Fruit fly (Drosophila melanogaster) whole organism, larva: ENCODE measurements around the gene CG42536.

Experiments used
- noc ChIP-seq: fragments of 200-800 bp; sonication (Bioruptor generic); optimal IDR thresholded peaks from 3 replicates; lab custom pipeline; 2019; ENCODE audit warnings: missing biosample characterization, mild to moderate bottlenecking, missing genetic modification characterization, moderate library complexity

The CG42536 gene

dm6 chr3L:10629969-10630368 lies at the start of gene CG42536:
Gene CG42536 (minus strand): TSS chr3L:10630069.
- TF ChIP-seq noc = no peak

- TF ChIP-seq noc = peak; percentile 93
Measured at dm6 chr3L:10678545-10679067, 48.7 kb upstream of the CG42536 start.

dm6 chr3L:10677816-10678215 lies 47.9 kb upstream of the CG42536 start:
- no peak for TF ChIP-seq noc

DNA sequence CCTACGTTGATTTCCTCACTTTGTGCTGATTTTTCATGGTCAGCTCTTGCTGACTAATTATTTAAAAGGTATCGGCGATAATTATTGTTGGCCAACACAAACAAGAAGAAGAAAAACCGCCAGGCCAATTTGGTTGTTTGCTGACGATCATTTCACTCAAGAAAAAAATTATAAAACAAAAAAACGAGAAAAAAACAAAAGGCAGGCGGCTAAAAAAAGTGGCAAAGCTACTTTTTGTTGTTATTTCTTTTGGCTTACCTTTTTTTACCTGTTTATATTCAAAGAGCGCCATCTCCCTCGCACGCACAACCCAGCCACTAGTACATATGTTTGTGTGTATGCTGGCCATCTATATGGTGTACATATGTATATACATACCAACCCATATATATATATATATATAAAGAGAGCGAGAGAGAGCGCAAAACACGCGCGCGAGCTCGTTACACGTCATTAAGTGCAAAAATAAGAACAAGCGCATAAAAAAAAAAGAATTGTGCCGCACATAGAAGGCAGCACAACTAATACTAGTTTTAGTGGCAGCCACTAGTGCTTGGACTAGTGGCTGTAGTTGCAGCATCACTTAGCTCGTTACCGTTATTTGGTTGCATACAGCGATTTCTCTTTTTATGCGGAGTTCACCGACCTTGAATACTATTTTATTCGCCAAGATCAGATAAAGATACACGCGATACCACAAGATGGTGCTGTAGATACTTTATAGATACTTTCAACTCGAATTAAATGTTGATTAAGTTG lies 45.9 kb upstream of the CG42536 start:
- no peak for TF ChIP-seq noc

DNA sequence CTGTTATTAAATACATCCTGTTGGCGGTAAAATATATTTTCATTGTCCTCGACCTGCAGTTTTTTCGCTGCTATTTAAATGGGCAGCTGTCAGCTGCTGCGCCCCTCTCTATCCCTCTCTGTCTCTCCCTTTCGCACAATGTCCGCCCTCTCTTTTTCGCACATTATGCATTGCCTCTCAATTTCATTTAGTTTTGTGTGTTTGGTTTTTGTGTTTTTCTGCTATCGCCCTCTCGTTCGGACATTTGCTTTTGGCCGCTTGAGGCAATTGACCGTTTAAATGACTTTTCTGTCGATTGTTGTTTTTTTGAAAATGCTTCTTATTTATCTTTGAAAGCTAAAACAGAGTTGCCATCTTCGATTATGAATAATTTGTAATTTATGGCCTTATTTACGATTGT lies 45.1 kb upstream of the CG42536 start:
- TF ChIP-seq noc = no peak

DNA sequence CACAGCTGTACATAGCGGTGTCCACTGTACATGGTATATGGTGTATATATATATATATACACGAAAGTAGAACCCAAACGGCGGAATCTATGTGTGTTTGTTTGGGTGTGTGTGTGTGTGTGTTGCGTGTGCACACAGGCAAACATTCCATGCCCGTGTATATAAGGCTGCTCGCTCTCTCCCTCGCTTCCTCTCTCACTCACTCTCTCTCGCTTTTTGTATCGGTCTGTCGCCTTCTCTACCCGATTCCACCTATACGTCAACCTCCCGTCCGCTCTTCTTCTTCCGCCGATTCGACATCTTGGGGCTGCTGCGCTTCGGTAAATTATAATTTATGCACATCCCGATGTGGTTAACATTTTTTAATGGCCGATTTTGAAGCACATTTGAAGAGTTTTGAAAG lies 44.3 kb upstream of the CG42536 start:
- peak; percentile 24 for TF ChIP-seq noc

DNA sequence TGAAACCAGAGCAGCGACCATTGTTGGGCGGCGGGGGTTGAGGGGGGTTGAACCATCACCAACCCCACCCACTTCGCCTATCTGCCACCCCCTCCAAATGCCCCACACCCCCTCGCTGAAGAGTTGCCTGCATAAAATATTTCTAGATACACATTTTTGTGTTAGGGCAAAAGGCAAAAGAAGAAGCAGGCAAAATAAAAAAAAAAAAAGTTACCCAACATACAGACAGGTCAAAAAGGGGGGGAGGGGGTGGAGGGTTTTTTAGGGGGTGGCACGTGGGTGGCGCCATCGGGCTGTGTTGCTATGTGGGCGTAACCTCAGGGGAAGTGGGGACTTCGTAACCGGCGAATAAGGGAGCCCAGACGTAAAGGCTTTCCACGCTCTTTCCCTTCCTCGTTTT lies 42.7 kb upstream of the CG42536 start:
- TF ChIP-seq noc = no peak

DNA sequence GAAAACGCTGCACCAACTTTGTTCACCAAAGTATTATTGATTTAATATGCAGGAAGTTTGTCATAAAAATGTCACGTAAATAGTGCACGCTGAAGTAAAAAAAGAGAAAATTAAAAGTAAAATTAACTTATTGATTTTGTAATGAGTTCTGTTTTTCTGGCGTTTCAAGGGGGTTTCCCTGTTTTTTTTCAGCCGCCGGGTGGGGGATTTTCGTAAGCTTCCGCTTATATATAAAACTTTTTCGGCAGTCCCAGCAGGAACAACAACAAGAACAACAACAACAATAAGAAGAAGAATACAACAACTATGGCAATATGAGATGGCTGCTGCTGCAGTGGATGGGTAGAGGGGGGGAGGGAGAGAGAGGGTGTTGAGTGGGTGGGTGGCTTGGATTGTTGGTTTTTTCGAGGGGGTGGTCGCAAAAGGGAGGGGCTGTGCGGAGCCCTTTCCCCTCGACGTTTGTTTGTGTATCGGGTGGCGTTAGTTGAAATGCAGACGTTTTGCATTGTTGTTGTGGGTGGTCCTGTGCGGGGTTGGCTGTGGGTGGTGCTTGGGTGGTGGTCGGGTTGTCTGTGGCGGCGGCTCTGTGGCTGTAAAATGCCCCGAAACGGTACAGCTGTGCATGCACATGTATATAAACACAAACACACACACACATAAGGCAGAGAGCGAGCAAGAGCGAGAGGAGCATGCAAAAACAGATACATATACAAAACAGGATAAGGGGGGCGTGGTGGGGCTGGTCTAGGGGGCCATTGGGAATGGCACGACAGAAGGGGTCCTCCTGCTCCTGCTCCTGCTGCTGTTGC lies 39.9 kb upstream of the CG42536 start:
- TF ChIP-seq noc = no peak

dm6 chr3L:10667341-10667740 lies 37.5 kb upstream of the CG42536 start:
- TF ChIP-seq noc = no peak

dm6 chr3L:10666511-10667003 lies 36.7 kb upstream of the CG42536 start:
- no peak for TF ChIP-seq noc

- TF ChIP-seq noc = peak; percentile 98
Measured at dm6 chr3L:10665433-10666150, 35.7 kb upstream of the CG42536 start.

DNA sequence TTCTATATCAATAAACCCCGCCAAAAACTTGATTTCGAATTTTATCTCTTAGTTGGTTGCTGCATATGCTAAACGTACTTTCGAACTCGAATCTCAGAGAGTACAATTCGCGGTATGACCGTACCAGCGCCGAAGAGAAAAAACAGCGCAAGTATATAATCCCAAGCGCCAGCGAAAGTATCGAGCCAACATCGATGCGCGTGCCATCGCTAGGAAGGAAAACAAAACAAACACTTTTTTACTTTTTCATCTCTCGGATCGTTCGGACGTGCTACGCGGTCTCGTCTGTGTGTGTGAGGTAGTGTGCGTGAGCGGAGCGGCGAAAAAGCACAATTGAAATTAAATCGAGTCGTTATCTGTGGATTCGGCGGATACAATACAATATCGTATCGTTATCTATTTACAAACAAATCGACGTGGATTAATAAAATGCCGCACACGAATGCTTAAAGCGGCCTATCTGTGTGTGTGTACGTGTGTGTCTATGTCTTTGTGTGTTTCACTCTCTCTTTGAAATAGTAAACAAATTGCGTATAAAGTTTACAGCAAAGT lies 34.7 kb upstream of the CG42536 start, which contains the start of gene simj:
Gene simj, plus strand, starts transcription at position 229 of the 552 bp plus-strand sequence.
- peak; percentile 44 for TF ChIP-seq noc

- no peak for TF ChIP-seq noc
Measured at dm6 chr3L:10663190-10663763, 33.4 kb upstream of the CG42536 start, which contains the start of gene Adi1. Gene Adi1 (plus strand): TSS chr3L:10663376.

DNA sequence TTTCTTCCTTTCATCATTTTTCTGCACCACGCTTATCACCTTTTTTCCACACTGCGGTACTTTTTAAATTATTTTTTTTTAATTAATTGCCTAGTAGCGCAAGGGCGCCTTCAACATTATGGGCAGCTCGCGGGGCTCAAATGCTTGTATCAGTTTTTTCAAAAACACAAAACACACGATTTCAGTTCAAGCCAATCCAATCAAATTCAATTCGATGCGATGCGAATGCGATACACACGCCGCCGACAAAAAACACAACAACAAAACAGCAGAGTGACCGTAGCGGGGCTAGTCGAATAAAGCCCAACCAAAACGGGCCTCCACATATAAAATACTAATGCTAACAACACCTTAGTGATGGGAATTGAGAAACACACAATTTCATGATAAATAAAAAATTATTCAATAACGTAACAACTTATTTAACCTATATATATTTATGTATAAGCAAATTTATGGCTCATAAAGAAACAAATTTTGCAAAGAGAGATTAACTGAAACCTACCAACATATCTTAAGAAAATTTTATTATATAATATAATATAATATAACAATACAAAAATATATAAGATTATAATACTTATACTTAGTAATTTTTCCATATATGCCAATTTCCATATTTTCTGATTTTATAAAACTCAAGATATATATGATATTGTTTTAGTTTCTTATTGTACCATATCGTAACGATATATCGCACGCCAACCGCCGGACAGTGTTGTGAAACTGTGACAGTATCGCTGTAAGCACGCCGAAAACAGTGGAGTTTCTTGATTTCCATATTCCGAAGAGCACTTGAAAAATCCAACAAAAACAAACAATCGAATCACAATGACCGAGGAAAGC lies 31.1 kb upstream of the CG42536 start, which contains the start of the genes CG32066 and CG8003:
Gene CG32066, minus strand, starts transcription at position 270 of the 846 bp plus-strand sequence.
Gene CG8003, plus strand, starts transcription at position 732 of the 846 bp plus-strand sequence.
- no peak for TF ChIP-seq noc
